Worm (Caenorhabditis elegans) whole organism, L4 larva: ENCODE measurements around the gene vps-45.

Experiments used
- D1046.2 ChIP-seq: fragments of 200-800 bp; sonication (Bioruptor generic); IDR thresholded peaks from 2 replicates; pipeline ENCODE4 v1.3.6; 2022; ENCODE audit warnings: missing genetic modification characterization, missing compliant biosample characterization
- F37D6.2 ChIP-seq: sonication (generic microtip); optimal IDR thresholded peaks from 2 replicates; lab custom pipeline; 2016; ENCODE audit warnings: mild to moderate bottlenecking, missing genetic modification characterization, missing compliant biosample characterization
- Y105C5A.15 ChIP-seq: fragments of 200-800 bp; sonication (Bioruptor generic); IDR thresholded peaks from 2 replicates; pipeline ENCODE4 v1.3.6; 2022; ENCODE audit warnings: missing genetic modification characterization, missing compliant biosample characterization
- Y75B8A.6 ChIP-seq: fragments of 200-800 bp; sonication (Bioruptor generic); IDR thresholded peaks from 2 replicates; pipeline ENCODE4 v1.3.6; 2022; ENCODE audit warnings: missing genetic modification reagents, missing genetic modification characterization, missing compliant biosample characterization
- aha-1 ChIP-seq: fragments of 150-350 bp; peaks from one replicate; lab custom pipeline; 2014; ENCODE audit warnings: missing biosample characterization, missing genetic modification characterization
- ama-1 ChIP-seq: fragments of 150-350 bp; optimal IDR thresholded peaks from 2 replicates; lab custom pipeline; 2014; ENCODE audit warnings: inconsistent platforms, mixed read lengths
- attf-4 ChIP-seq: sonication (generic microtip); optimal IDR thresholded peaks from 3 replicates; lab custom pipeline; 2017; ENCODE audit warnings: missing biosample characterization, missing genetic modification characterization
- ceh-20 ChIP-seq: fragments of 200-800 bp; sonication (Bioruptor generic); IDR thresholded peaks from 2 replicates; pipeline ENCODE4 v1.3.6; 2022; ENCODE audit warnings: missing genetic modification reagents, missing genetic modification characterization, missing compliant biosample characterization
- ceh-28 ChIP-seq: fragments of 150-350 bp; optimal IDR thresholded peaks from 2 replicates; lab custom pipeline; 2014; ENCODE audit warnings: missing biosample characterization, missing genetic modification reagents, missing genetic modification characterization
- ceh-82 ChIP-seq: sonication (generic microtip); optimal IDR thresholded peaks from 2 replicates; lab custom pipeline; 2017; ENCODE audit warnings: missing biosample characterization, missing genetic modification characterization
- cey-2 ChIP-seq: sonication (generic microtip); optimal IDR thresholded peaks from 3 replicates; lab custom pipeline; 2017; ENCODE audit warnings: missing genetic modification characterization, mild to moderate bottlenecking, missing compliant biosample characterization, antibody characterized with exemption, borderline replicate concordance; ENCODE audit not compliant: insufficient read depth
- ctbp-1 ChIP-seq: fragments of 200-800 bp; sonication (Bioruptor generic); IDR thresholded peaks from 2 replicates; pipeline ENCODE4 v1.3.6; 2022; ENCODE audit warnings: missing genetic modification reagents, missing genetic modification characterization, missing compliant biosample characterization
- daf-12 ChIP-seq: fragments of 150-350 bp; optimal IDR thresholded peaks from 2 replicates; lab custom pipeline; 2014; ENCODE audit warnings: missing biosample characterization, missing genetic modification reagents, missing genetic modification characterization
- duxl-1 ChIP-seq: sonication (generic microtip); optimal IDR thresholded peaks from 2 replicates; lab custom pipeline; 2016; ENCODE audit warnings: mild to moderate bottlenecking, missing genetic modification characterization, moderate library complexity, missing compliant biosample characterization; ENCODE audit not compliant: poor library complexity
- dve-1 ChIP-seq: sonication (generic microtip); optimal IDR thresholded peaks from 2 replicates; lab custom pipeline; 2017; ENCODE audit warnings: antibody characterized with exemption, mild to moderate bottlenecking, missing genetic modification characterization, missing compliant biosample characterization; ENCODE audit not compliant: insufficient read depth
- fkh-10 ChIP-seq: fragments of 150-350 bp; optimal IDR thresholded peaks from 2 replicates; lab custom pipeline; 2014; ENCODE audit warnings: missing biosample characterization, missing genetic modification reagents, missing genetic modification characterization
- gei-8 ChIP-seq: fragments of 200-800 bp; sonication (Bioruptor generic); optimal IDR thresholded peaks from 2 replicates; lab custom pipeline; 2018; ENCODE audit warnings: mild to moderate bottlenecking, missing genetic modification characterization, missing compliant biosample characterization
- hif-1 ChIP-seq, 2 experiments: sonication (generic microtip); optimal IDR thresholded peaks; 2 replicates each; lab custom pipeline; 2016 to 2017; ENCODE audit warnings: missing compliant biosample characterization in 2 of 2, missing genetic modification characterization in 2 of 2, missing genetic modification reagents in 2 of 2, missing genotype in 2 of 2, mild to moderate bottlenecking in 1 of 2
- lim-7 ChIP-seq: fragments of 200-800 bp; sonication (Bioruptor generic); IDR thresholded peaks from 2 replicates; pipeline ENCODE4 v1.3.6; 2022; ENCODE audit warnings: missing genetic modification characterization, missing compliant biosample characterization
- lin-38 ChIP-seq: fragments of 200-800 bp; sonication (Bioruptor generic); IDR thresholded peaks from 2 replicates; pipeline ENCODE4 v1.3.6; 2022; ENCODE audit warnings: missing genetic modification reagents, missing genetic modification characterization, missing compliant biosample characterization
- lir-3 ChIP-seq: sonication (generic microtip); optimal IDR thresholded peaks from 2 replicates; lab custom pipeline; 2016; ENCODE audit warnings: mild to moderate bottlenecking, missing genetic modification characterization, missing compliant biosample characterization
- lsy-2 ChIP-seq, 2 experiments: fragments of 150-350 bp in 1 of 2; sonication (generic microtip) in 1 of 2; optimal IDR thresholded peaks; 2 replicates each; lab custom pipeline; 2014 to 2017; ENCODE audit warnings: missing biosample characterization in 2 of 2, missing genetic modification characterization in 2 of 2
- madf-9 ChIP-seq: fragments of 200-800 bp; sonication (Bioruptor generic); conservative IDR thresholded peaks from 2 replicates; pipeline ENCODE4 v1.3.6; 2022; ENCODE audit warnings: missing genetic modification reagents, missing genetic modification characterization, missing compliant biosample characterization
- mdl-1 ChIP-seq, 2 experiments: fragments of 150-350 bp in 1 of 2; sonication (generic microtip) in 1 of 2; optimal IDR thresholded peaks; 2 replicates each; lab custom pipeline; 2014 to 2017; ENCODE audit warnings: missing biosample characterization in 2 of 2, missing genetic modification characterization in 2 of 2
- mep-1 ChIP-seq: fragments of 150-350 bp; sonication (generic microtip); optimal IDR thresholded peaks from 3 replicates; lab custom pipeline; 2014; ENCODE audit warnings: missing biosample characterization, missing genetic modification characterization
- nhr-10 ChIP-seq: fragments of 150-350 bp; optimal IDR thresholded peaks from 2 replicates; lab custom pipeline; 2014; ENCODE audit warnings: missing biosample characterization, missing genetic modification characterization
- nhr-11 ChIP-seq: fragments of 150-350 bp; optimal IDR thresholded peaks from 2 replicates; lab custom pipeline; 2014; ENCODE audit warnings: missing biosample characterization, missing genetic modification characterization
- nhr-28 ChIP-seq: fragments of 150-350 bp; optimal IDR thresholded peaks from 2 replicates; lab custom pipeline; 2014; ENCODE audit warnings: missing biosample characterization, missing genetic modification characterization
- nhr-41 ChIP-seq: fragments of 200-800 bp; sonication (Bioruptor generic); IDR thresholded peaks from 2 replicates; pipeline ENCODE4 v1.3.6; 2022; ENCODE audit warnings: missing genetic modification reagents, missing genetic modification characterization, missing compliant biosample characterization
- pha-4 ChIP-seq, 2 experiments: fragments of 150-350 bp in 1 of 2; fragments of 200-800 bp in 1 of 2; sonication (Bioruptor generic) in 1 of 2; IDR thresholded peaks in 1 of 2; optimal IDR thresholded peaks in 1 of 2; 2 replicates each; pipeline versions ENCODE4 v1.3.6 to Lab custom; 2014 to 2022; ENCODE audit warnings: missing genetic modification characterization in 2 of 2, missing genetic modification reagents in 2 of 2, missing biosample characterization in 1 of 2, missing compliant biosample characterization in 1 of 2
- php-3 ChIP-seq: fragments of 200-800 bp; sonication (Bioruptor generic); IDR thresholded peaks from 2 replicates; pipeline ENCODE4 v1.3.6; 2022; ENCODE audit warnings: missing genetic modification reagents, missing genetic modification characterization, missing compliant biosample characterization
- rbr-2 ChIP-seq: sonication (generic microtip); optimal IDR thresholded peaks from 2 replicates; lab custom pipeline; 2016; ENCODE audit warnings: missing genotype, missing genetic modification characterization, missing compliant biosample characterization
- set-16 ChIP-seq: fragments of 200-800 bp; sonication (Bioruptor generic); IDR thresholded peaks from 2 replicates; pipeline ENCODE4 v1.3.6; 2022; ENCODE audit warnings: missing genetic modification reagents, missing genetic modification characterization, missing compliant biosample characterization
- snpc-4 ChIP-seq: fragments of 150-350 bp; optimal IDR thresholded peaks from 2 replicates; lab custom pipeline; 2014; ENCODE audit warnings: missing biosample characterization, missing genetic modification characterization
- spr-1 ChIP-seq: sonication (generic microtip); optimal IDR thresholded peaks from 2 replicates; lab custom pipeline; 2016; ENCODE audit warnings: mild to moderate bottlenecking, missing genetic modification characterization, missing compliant biosample characterization
- tag-97 ChIP-seq: fragments of 200-800 bp; sonication (Bioruptor generic); IDR thresholded peaks from 2 replicates; pipeline ENCODE4 v1.3.6; 2022; ENCODE audit warnings: missing genetic modification characterization, missing compliant biosample characterization
- unc-130 ChIP-seq: sonication (generic microtip); optimal IDR thresholded peaks from 2 replicates; lab custom pipeline; 2016; ENCODE audit warnings: missing genetic modification reagents, missing genetic modification characterization, missing compliant biosample characterization
- unc-39 ChIP-seq: sonication (generic microtip); optimal IDR thresholded peaks from 2 replicates; lab custom pipeline; 2017; ENCODE audit warnings: missing biosample characterization, missing genetic modification characterization
- unc-62 ChIP-seq, 3 experiments: fragments of 150-350 bp in 1 of 3; sonication (generic microtip); optimal IDR thresholded peaks in 2 of 3; peaks in 1 of 3; 1 replicate in 1 of 3; 2 replicates in 2 of 3; lab custom pipeline; 2014 to 2017; ENCODE audit warnings: missing biosample characterization in 3 of 3, missing genetic modification characterization in 3 of 3, missing genetic modification reagents in 3 of 3, missing genotype in 1 of 3
- zfp-2 ChIP-seq: sonication (generic microtip); optimal IDR thresholded peaks from 2 replicates; lab custom pipeline; 2016; ENCODE audit warnings: mild to moderate bottlenecking, missing genetic modification characterization, missing compliant biosample characterization
- zfp-3 ChIP-seq: fragments of 200-800 bp; sonication (Bioruptor generic); conservative IDR thresholded peaks from 2 replicates; pipeline ENCODE4 v1.3.6; 2022; ENCODE audit warnings: missing genetic modification reagents, missing genetic modification characterization, missing compliant biosample characterization
- zip-11 ChIP-seq: fragments of 200-800 bp; sonication (Bioruptor generic); IDR thresholded peaks from 2 replicates; pipeline ENCODE4 v1.3.6; 2022; ENCODE audit warnings: missing genetic modification characterization, missing compliant biosample characterization
- zip-2 ChIP-seq: fragments of 150-350 bp; optimal IDR thresholded peaks from 2 replicates; lab custom pipeline; 2014; ENCODE audit warnings: missing biosample characterization, missing genetic modification characterization

Gene vps-45

ce11 chrX:938269-938883 lies 36.3 kb downstream of the vps-45 start, which contains the start of gene F53H8.3 (continued):
- TF ChIP-seq unc-130 (GFP tag; lab: Kevin White, UChicago) (no peak), ceh-82 (tag; lab: Kevin White, UChicago) (no peak), ama-1 (lab: Kevin White, UChicago) (no peak), D1046.2 (GFP tag; lab: Robert Waterston, UW) (no peak), zip-11 (GFP tag; lab: Robert Waterston, UW) (no peak), lir-3 (no peak)
- TF ChIP-seq, all 104 proteins: peak for 6

ce11 chrX:936013-936412 lies 38.6 kb downstream of the vps-45 start:
- TF ChIP-seq snpc-4 (tag; lab: Kevin White, UChicago) (peak; percentile 30), php-3 (no peak)
- TF ChIP-seq, all 104 proteins: peak for 1

DNA sequence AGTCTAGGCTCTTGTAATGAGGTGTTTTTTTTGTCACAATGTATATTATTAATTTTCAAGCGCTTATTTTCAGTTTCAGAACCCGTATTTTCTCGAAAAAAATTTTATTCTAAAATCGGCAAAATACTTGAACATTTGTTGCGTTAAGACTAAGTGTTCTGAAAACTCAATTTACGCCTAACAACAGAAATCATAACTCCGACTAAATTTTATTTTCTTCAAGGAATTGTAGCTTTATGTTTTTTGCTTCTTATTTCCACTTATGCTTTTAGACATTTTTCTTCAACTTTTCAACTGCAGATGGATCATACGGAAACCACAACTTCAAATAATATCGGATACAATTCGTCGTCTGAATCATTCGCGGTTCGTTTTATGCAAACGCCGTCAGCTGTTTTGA lies 41.1 kb downstream of the vps-45 start, which contains the start of gene F35H12.1:
Gene F35H12.1, plus strand, starts transcription at position 301 of the 400 bp plus-strand sequence.
- TF ChIP-seq fkh-10 (GFP tag; lab: Kevin White, UChicago), result peak; percentile 58
- no peak for TF ChIP-seq daf-12 (tag; lab: Kevin White, UChicago)

DNA sequence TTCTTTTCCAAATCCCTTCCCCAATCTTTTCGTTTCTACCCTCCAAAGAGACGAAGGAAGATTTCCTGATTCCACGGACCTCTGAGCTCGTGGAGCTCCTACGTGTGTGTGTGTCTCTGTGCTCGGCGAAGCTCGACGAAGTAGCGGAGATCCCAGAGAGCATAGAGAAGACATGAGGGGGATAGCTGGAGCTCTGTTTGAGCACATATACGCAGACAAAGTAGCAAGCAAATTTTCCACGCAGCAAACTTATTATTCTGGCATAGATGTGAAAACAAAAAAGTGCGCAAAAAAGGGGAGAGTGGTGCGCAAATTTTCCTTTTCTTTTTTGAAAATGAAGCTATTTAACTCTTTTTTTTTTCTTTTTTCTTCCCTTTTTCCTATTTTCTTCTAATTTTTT lies 41.8 kb downstream of the vps-45 start:
- no peak for TF ChIP-seq php-3
- TF ChIP-seq madf-9 (GFP tag; lab: Robert Waterston, UW), result no peak
- no peak for TF ChIP-seq cey-2 (tag; lab: Kevin White, UChicago)
- TF ChIP-seq lim-7 (GFP tag; lab: Robert Waterston, UW), result no peak
- TF ChIP-seq pha-4 (GFP tag; IDR thresholded peaks at IDR 0.05; lab: Robert Waterston, UW), result no peak
- no peak for TF ChIP-seq pha-4 (tag; optimal IDR thresholded peaks at IDR 0.05; lab: Kevin White, UChicago)
- no peak for TF ChIP-seq ceh-82 (tag; lab: Kevin White, UChicago)
- TF ChIP-seq tag-97, result no peak
- no peak for TF ChIP-seq dve-1 (tag; lab: Kevin White, UChicago)
- TF ChIP-seq F37D6.2, result no peak
- TF ChIP-seq gei-8 (GFP tag; lab: Kevin White, UChicago), result no peak
- TF ChIP-seq hif-1 (tag; optimal IDR thresholded peaks at IDR 0.05; lab: Kevin White, UChicago), result no peak
- TF ChIP-seq attf-4 (tag; lab: Kevin White, UChicago), result no peak
- TF ChIP-seq ceh-20 (GFP tag; lab: Robert Waterston, UW), result 0 out of 2 replicates have a peak, but pooled peaks have one; percentile 13
- TF ChIP-seq Y75B8A.6 (GFP tag; lab: Robert Waterston, UW), result no peak
- TF ChIP-seq unc-130 (GFP tag; lab: Kevin White, UChicago), result no peak
- TF ChIP-seq lin-38 (GFP tag; lab: Robert Waterston, UW), result no peak
- no peak for TF ChIP-seq aha-1
- no peak for TF ChIP-seq nhr-11 (tag; lab: Kevin White, UChicago)
- TF ChIP-seq unc-39, result no peak
- no peak for TF ChIP-seq zfp-2 (tag; lab: Kevin White, UChicago)
- no peak for TF ChIP-seq D1046.2 (GFP tag; lab: Robert Waterston, UW)
- TF ChIP-seq fkh-10 (GFP tag; lab: Kevin White, UChicago), result peak; percentile 55
- peak; percentile 44 for TF ChIP-seq rbr-2 (tag; lab: Kevin White, UChicago)
- TF ChIP-seq lsy-2 (tag; optimal IDR thresholded peaks at IDR 0.05; lab: Kevin White, UChicago), result peak in 1 of 2 experiments; percentile 10
- no peak for TF ChIP-seq nhr-41 (GFP tag; lab: Robert Waterston, UW)
- no peak for TF ChIP-seq duxl-1 (tag; lab: Kevin White, UChicago)
- TF ChIP-seq mep-1 (tag; lab: Kevin White, UChicago), result peak; percentile 13
- TF ChIP-seq unc-62 (GFP tag; optimal IDR thresholded peaks at IDR 0.05 in 1 of 2; lab: Kevin White, UChicago), result peak in 1 of 2 experiments; percentile 63
- TF ChIP-seq unc-62 (tag; optimal IDR thresholded peaks at IDR 0.05; lab: Kevin White, UChicago), result no peak
- no peak for TF ChIP-seq ceh-28 (tag; lab: Kevin White, UChicago)
- TF ChIP-seq ctbp-1, result 0 out of 2 replicates have a peak, but pooled peaks have one; percentile 49
- no peak for TF ChIP-seq zfp-3 (GFP tag; lab: Robert Waterston, UW)
- no peak for TF ChIP-seq nhr-28 (tag; lab: Kevin White, UChicago)
- TF ChIP-seq Y105C5A.15 (GFP tag; lab: Robert Waterston, UW), result no peak
- no peak for TF ChIP-seq nhr-10 (tag; lab: Kevin White, UChicago)
- TF ChIP-seq set-16 (GFP tag; lab: Robert Waterston, UW), result 0 out of 2 replicates have a peak, but pooled peaks have one; percentile 36
- TF ChIP-seq spr-1 (tag; lab: Kevin White, UChicago), result no peak
- no peak for TF ChIP-seq mdl-1 (tag; optimal IDR thresholded peaks at IDR 0.05; lab: Kevin White, UChicago)
- no peak for TF ChIP-seq zip-2 (tag; lab: Kevin White, UChicago)
